Worm (Caenorhabditis elegans) whole organism, L2 larva: Measurements from ENCODE around the gene men-1.
A peak's percentile ranks its signal among the peaks of the same experiment; 100 is the strongest.

Experiments
- C34F6.9 ChIP-seq: fragments of 150-350 bp; optimal IDR thresholded peaks from 2 replicates; lab custom pipeline; 2014; ENCODE audit warnings: missing biosample characterization, missing genetic modification characterization
- F13H6.1 ChIP-seq: sonication (generic microtip); optimal IDR thresholded peaks from 2 replicates; lab custom pipeline; 2016; ENCODE audit warnings: missing genetic modification characterization, missing compliant biosample characterization
- R02D3.7 ChIP-seq: fragments of 150-350 bp; optimal IDR thresholded peaks from 2 replicates; lab custom pipeline; 2014; ENCODE audit warnings: missing biosample characterization, missing genetic modification characterization
- Y55F3AM.14 ChIP-seq: fragments of 200-800 bp; sonication (Bioruptor generic); optimal IDR thresholded peaks from 2 replicates; lab custom pipeline; 2018; ENCODE audit warnings: mild to moderate bottlenecking, missing genetic modification characterization, missing compliant biosample characterization
- ZK546.5 ChIP-seq: sonication (generic microtip); optimal IDR thresholded peaks from 2 replicates; lab custom pipeline; 2017; ENCODE audit warnings: missing biosample characterization, missing genetic modification characterization
- alr-1 ChIP-seq: fragments of 150-350 bp; optimal IDR thresholded peaks from 2 replicates; lab custom pipeline; 2014; ENCODE audit warnings: missing biosample characterization, missing genetic modification characterization
- aly-2 ChIP-seq: fragments of 150-350 bp; optimal IDR thresholded peaks from 2 replicates; lab custom pipeline; 2014; ENCODE audit warnings: missing biosample characterization, missing genetic modification characterization
- blmp-1 ChIP-seq: sonication (generic microtip); optimal IDR thresholded peaks from 2 replicates; lab custom pipeline; 2017; ENCODE audit warnings: missing genetic modification characterization, mild to moderate bottlenecking, missing compliant biosample characterization, antibody characterized with exemption, moderate library complexity; ENCODE audit not compliant: insufficient read depth
- ceh-16 ChIP-seq: fragments of 150-350 bp; optimal IDR thresholded peaks from 2 replicates; lab custom pipeline; 2014; ENCODE audit warnings: missing biosample characterization, missing genetic modification characterization
- ceh-82 ChIP-seq: fragments of 150-350 bp; optimal IDR thresholded peaks from 2 replicates; lab custom pipeline; 2014; ENCODE audit warnings: missing biosample characterization, missing genetic modification characterization
- crh-2 ChIP-seq: sonication (generic microtip); optimal IDR thresholded peaks from 2 replicates; lab custom pipeline; 2017; ENCODE audit warnings: missing biosample characterization, missing genetic modification characterization
- dmd-4 ChIP-seq: sonication (generic microtip); optimal IDR thresholded peaks from 2 replicates; lab custom pipeline; 2017; ENCODE audit warnings: missing biosample characterization, missing genetic modification characterization
- egl-27 ChIP-seq: sonication (generic microtip); optimal IDR thresholded peaks from 3 replicates; lab custom pipeline; 2017; ENCODE audit warnings: missing biosample characterization, missing genetic modification reagents, missing genetic modification characterization
- elt-1 ChIP-seq: fragments of 150-350 bp; optimal IDR thresholded peaks from 2 replicates; lab custom pipeline; 2014; ENCODE audit warnings: missing biosample characterization, missing genetic modification characterization
- elt-3 ChIP-seq: sonication (generic microtip); optimal IDR thresholded peaks from 2 replicates; lab custom pipeline; 2017; ENCODE audit warnings: missing biosample characterization, missing genetic modification characterization
- fos-1 ChIP-seq: fragments of 150-350 bp; optimal IDR thresholded peaks from 2 replicates; lab custom pipeline; 2014; ENCODE audit warnings: missing biosample characterization, missing genetic modification characterization
- gmeb-1 ChIP-seq: fragments of 150-350 bp; optimal IDR thresholded peaks from 2 replicates; lab custom pipeline; 2014; ENCODE audit warnings: missing biosample characterization, missing genetic modification characterization
- lin-11 ChIP-seq: fragments of 150-350 bp; sonication (generic microtip); optimal IDR thresholded peaks from 2 replicates; lab custom pipeline; 2014; ENCODE audit warnings: missing biosample characterization, missing genetic modification characterization, inconsistent platforms, mixed read lengths
- lin-13 ChIP-seq: fragments of 150-350 bp; optimal IDR thresholded peaks from 2 replicates; lab custom pipeline; 2014; ENCODE audit warnings: missing biosample characterization, missing genetic modification reagents, missing genetic modification characterization
- lin-39 ChIP-seq: fragments of 150-350 bp; optimal IDR thresholded peaks from 2 replicates; lab custom pipeline; 2014; ENCODE audit warnings: missing biosample characterization, missing genetic modification reagents, missing genetic modification characterization
- lsy-2 ChIP-seq, 2 experiments: fragments of 150-350 bp in 1 of 2; sonication (generic microtip) in 1 of 2; optimal IDR thresholded peaks; 2 replicates each; lab custom pipeline; 2014 to 2017; ENCODE audit warnings: missing biosample characterization in 2 of 2, missing genetic modification characterization in 2 of 2
- mab-5 ChIP-seq: fragments of 150-350 bp; optimal IDR thresholded peaks from 2 replicates; lab custom pipeline; 2014; ENCODE audit warnings: missing biosample characterization, missing genetic modification characterization
- mbf-1 ChIP-seq: sonication (generic microtip); optimal IDR thresholded peaks from 2 replicates; lab custom pipeline; 2017; ENCODE audit warnings: missing biosample characterization, missing genetic modification characterization
- mdl-1 ChIP-seq, 2 experiments: fragments of 150-350 bp in 1 of 2; sonication (generic microtip) in 1 of 2; optimal IDR thresholded peaks; 2 replicates each; lab custom pipeline; 2017; ENCODE audit warnings: missing biosample characterization in 2 of 2, missing genetic modification characterization in 2 of 2
- nhr-10 ChIP-seq: sonication (generic microtip); optimal IDR thresholded peaks from 2 replicates; lab custom pipeline; 2017; ENCODE audit warnings: missing biosample characterization, missing genetic modification characterization
- nhr-11 ChIP-seq: fragments of 150-350 bp; optimal IDR thresholded peaks from 2 replicates; lab custom pipeline; 2014; ENCODE audit warnings: missing biosample characterization, missing genetic modification characterization
- nhr-12 ChIP-seq: fragments of 150-350 bp; optimal IDR thresholded peaks from 2 replicates; lab custom pipeline; 2014; ENCODE audit warnings: missing biosample characterization, missing genetic modification characterization
- nhr-129 ChIP-seq: fragments of 150-350 bp; optimal IDR thresholded peaks from 2 replicates; lab custom pipeline; 2014; ENCODE audit warnings: missing biosample characterization, missing genetic modification characterization
- nhr-21 ChIP-seq: fragments of 150-350 bp; optimal IDR thresholded peaks from 2 replicates; lab custom pipeline; 2014; ENCODE audit warnings: missing biosample characterization, missing genetic modification characterization
- nhr-23 ChIP-seq: fragments of 150-350 bp; optimal IDR thresholded peaks from 2 replicates; lab custom pipeline; 2014; ENCODE audit warnings: missing biosample characterization, missing genetic modification reagents, missing genetic modification characterization
- nhr-237 ChIP-seq: fragments of 150-350 bp; optimal IDR thresholded peaks from 2 replicates; lab custom pipeline; 2014; ENCODE audit warnings: missing biosample characterization, missing genetic modification characterization
- nhr-25 ChIP-seq: fragments of 150-350 bp; sonication (generic microtip); optimal IDR thresholded peaks from 3 replicates; lab custom pipeline; 2014; ENCODE audit warnings: missing biosample characterization, missing genetic modification characterization
- nhr-6 ChIP-seq: fragments of 150-350 bp; optimal IDR thresholded peaks from 2 replicates; lab custom pipeline; 2014; ENCODE audit warnings: missing biosample characterization, missing genetic modification characterization
- nhr-77 ChIP-seq: fragments of 150-350 bp; optimal IDR thresholded peaks from 2 replicates; lab custom pipeline; 2014; ENCODE audit warnings: missing biosample characterization, missing genetic modification characterization
- peb-1 ChIP-seq: fragments of 150-350 bp; optimal IDR thresholded peaks from 2 replicates; lab custom pipeline; 2014; ENCODE audit warnings: missing biosample characterization, missing genetic modification characterization
- sem-4 ChIP-seq: fragments of 150-350 bp; optimal IDR thresholded peaks from 2 replicates; lab custom pipeline; 2014; ENCODE audit warnings: missing biosample characterization, missing genetic modification reagents, missing genetic modification characterization
- skn-1 ChIP-seq: sonication (generic microtip); optimal IDR thresholded peaks from 2 replicates; lab custom pipeline; 2017; ENCODE audit warnings: missing biosample characterization, missing genetic modification characterization
- sma-3 ChIP-seq: sonication (generic microtip); optimal IDR thresholded peaks from 2 replicates; lab custom pipeline; 2016; ENCODE audit warnings: missing genetic modification reagents, missing genetic modification characterization, missing compliant biosample characterization
- sma-9 ChIP-seq, 2 experiments: fragments of 150-350 bp in 1 of 2; sonication (generic microtip) in 1 of 2; optimal IDR thresholded peaks; 2 replicates each; lab custom pipeline; 2014 to 2016; ENCODE audit warnings: missing genetic modification characterization in 2 of 2, mild to moderate bottlenecking in 1 of 2, missing biosample characterization in 1 of 2, missing compliant biosample characterization in 1 of 2, missing genetic modification reagents in 1 of 2, moderate library complexity in 1 of 2
- snpc-4 ChIP-seq: fragments of 150-350 bp; optimal IDR thresholded peaks from 2 replicates; lab custom pipeline; 2014; ENCODE audit warnings: missing biosample characterization, missing genetic modification characterization
- unc-39 ChIP-seq: fragments of 150-350 bp; optimal IDR thresholded peaks from 2 replicates; lab custom pipeline; 2014; ENCODE audit warnings: missing biosample characterization, missing genetic modification characterization
- unc-55 ChIP-seq: fragments of 150-350 bp; sonication (generic microtip); optimal IDR thresholded peaks from 3 replicates; lab custom pipeline; 2014; ENCODE audit warnings: missing biosample characterization, missing genetic modification reagents, missing genetic modification characterization
- unc-62 ChIP-seq: fragments of 150-350 bp; optimal IDR thresholded peaks from 2 replicates; lab custom pipeline; 2014; ENCODE audit warnings: missing biosample characterization, missing genetic modification reagents, missing genetic modification characterization
- zag-1 ChIP-seq: fragments of 150-350 bp; optimal IDR thresholded peaks from 2 replicates; lab custom pipeline; 2014; ENCODE audit warnings: missing biosample characterization, missing genetic modification characterization
- ztf-1 ChIP-seq: fragments of 200-800 bp; sonication (Bioruptor generic); conservative IDR thresholded peaks from 2 replicates; pipeline ENCODE4 v1.3.6; 2022; ENCODE audit warnings: missing genetic modification characterization, missing compliant biosample characterization
- ztf-11 ChIP-seq: sonication (generic microtip); optimal IDR thresholded peaks from 2 replicates; lab custom pipeline; 2017; ENCODE audit warnings: missing biosample characterization, missing genetic modification characterization
- ztf-4 ChIP-seq: fragments of 150-350 bp; optimal IDR thresholded peaks from 2 replicates; lab custom pipeline; 2014; ENCODE audit warnings: missing biosample characterization, missing genetic modification characterization

The men-1 gene

ce11 chrII:14255850-14256249, 21.9 kb upstream of the men-1 start:
- TF ChIP-seq aly-2 (tag; lab: Kevin White, UChicago): no peak
- TF ChIP-seq lin-39: no peak
- no peak for TF ChIP-seq nhr-129 (tag; lab: Kevin White, UChicago)
- TF ChIP-seq nhr-237 (tag; lab: Kevin White, UChicago): no peak
- TF ChIP-seq Y55F3AM.14 (GFP tag; lab: Kevin White, UChicago): no peak

ce11 chrII:14252057-14252456, 18.1 kb upstream of the men-1 start, which contains the start of gene Y54G11A.2:
Y54G11A.2 (plus strand) TSS chrII:14252357.
- no peak for TF ChIP-seq F13H6.1 (tag; lab: Kevin White, UChicago)
- TF ChIP-seq gmeb-1 (tag; lab: Kevin White, UChicago): no peak
- TF ChIP-seq C34F6.9 (tag; lab: Kevin White, UChicago): no peak
- TF ChIP-seq Y55F3AM.14 (GFP tag; lab: Kevin White, UChicago): no peak
- no peak for TF ChIP-seq nhr-237 (tag; lab: Kevin White, UChicago)
- TF ChIP-seq blmp-1 (tag; lab: Kevin White, UChicago): no peak
- TF ChIP-seq zag-1 (tag; lab: Kevin White, UChicago): no peak
- TF ChIP-seq ztf-11 (tag; lab: Kevin White, UChicago): no peak
- no peak for TF ChIP-seq fos-1 (tag; lab: Kevin White, UChicago)
- no peak for TF ChIP-seq mdl-1 (tag; optimal IDR thresholded peaks at IDR 0.05; lab: Kevin White, UChicago)
- TF ChIP-seq, all 48 proteins: peak for 0

- TF ChIP-seq ztf-4 (peak; percentile 86), C34F6.9 (tag; lab: Kevin White, UChicago) (peak; percentile 91), ceh-16 (peak; percentile 42), lin-11 (tag; lab: Kevin White, UChicago) (no peak), unc-55 (GFP tag; lab: Kevin White, UChicago) (peak; percentile 69), nhr-10 (tag; lab: Kevin White, UChicago) (peak; percentile 64), sem-4 (tag; lab: Kevin White, UChicago) (peak; percentile 85), nhr-23 (tag; lab: Kevin White, UChicago) (no peak), lin-13 (peak; percentile 90), skn-1 (tag; lab: Kevin White, UChicago) (no peak), lsy-2 (tag; optimal IDR thresholded peaks at IDR 0.05; lab: Kevin White, UChicago) (peak; percentile 85), mdl-1 (tag; optimal IDR thresholded peaks at IDR 0.05; lab: Kevin White, UChicago) (peak; percentile 51 to 81), lin-39 (no peak), nhr-21 (tag; lab: Kevin White, UChicago) (peak; percentile 87), nhr-77 (tag; lab: Kevin White, UChicago) (peak; percentile 53), egl-27 (tag; lab: Kevin White, UChicago) (peak; percentile 18), peb-1 (tag; lab: Kevin White, UChicago) (no peak), F13H6.1 (tag; lab: Kevin White, UChicago) (peak; percentile 92), sma-9 (GFP tag; optimal IDR thresholded peaks at IDR 0.05; lab: Kevin White, UChicago) (peak; percentile 93), sma-9 (tag; optimal IDR thresholded peaks at IDR 0.05; lab: Kevin White, UChicago) (no peak), elt-1 (tag; lab: Kevin White, UChicago) (no peak), aly-2 (tag; lab: Kevin White, UChicago) (no peak), ztf-1 (GFP tag; lab: Robert Waterston, UW) (peak; percentile 73; the same call in 1 of the 2 replicates), mab-5 (peak; percentile 76), ZK546.5 (tag; lab: Kevin White, UChicago) (peak; percentile 57), fos-1 (tag; lab: Kevin White, UChicago) (peak; percentile 31), nhr-129 (tag; lab: Kevin White, UChicago) (peak; percentile 79), gmeb-1 (tag; lab: Kevin White, UChicago) (peak; percentile 97), R02D3.7 (tag; lab: Kevin White, UChicago) (no peak), nhr-25 (tag; lab: Kevin White, UChicago) (peak; percentile 95), dmd-4 (tag; lab: Kevin White, UChicago) (peak; percentile 20), ceh-82 (tag; lab: Kevin White, UChicago) (peak; percentile 10), Y55F3AM.14 (GFP tag; lab: Kevin White, UChicago) (peak; percentile 93), nhr-11 (tag; lab: Kevin White, UChicago) (no peak), unc-62 (GFP tag; lab: Kevin White, UChicago) (no peak), nhr-12 (tag; lab: Kevin White, UChicago) (no peak), elt-3 (tag; lab: Kevin White, UChicago) (no peak), ztf-11 (tag; lab: Kevin White, UChicago) (no peak), nhr-237 (tag; lab: Kevin White, UChicago) (no peak), alr-1 (no peak), crh-2 (tag; lab: Kevin White, UChicago) (peak; percentile 95), sma-3 (GFP tag; lab: Kevin White, UChicago) (peak; percentile 93), snpc-4 (peak; percentile 35), mbf-1 (tag; lab: Kevin White, UChicago) (no peak), unc-39 (no peak), blmp-1 (tag; lab: Kevin White, UChicago) (peak; percentile 86), nhr-6 (tag; lab: Kevin White, UChicago) (peak; percentile 85)
These were observed 17.6 kb upstream of the men-1 start for ce11 chrII:14251400-14251940.
